Worm (Caenorhabditis elegans) whole organism, L3 larva: ENCODE results near the gene myrf-1.

Experiments
- R02D3.7 ChIP-seq: fragments of 150-350 bp; optimal IDR thresholded peaks from 2 replicates; lab custom pipeline; 2014; ENCODE audit warnings: missing biosample characterization, missing genetic modification characterization
- ZK546.5 ChIP-seq: sonication (generic microtip); optimal IDR thresholded peaks from 2 replicates; lab custom pipeline; 2017; ENCODE audit warnings: missing biosample characterization, missing genetic modification characterization
- ama-1 ChIP-seq: fragments of 150-350 bp; optimal IDR thresholded peaks from 2 replicates; lab custom pipeline; 2018
- ceh-16 ChIP-seq: sonication (generic microtip); optimal IDR thresholded peaks from 2 replicates; lab custom pipeline; 2017; ENCODE audit warnings: missing biosample characterization, missing genetic modification characterization
- ceh-28 ChIP-seq: fragments of 150-350 bp; optimal IDR thresholded peaks from 2 replicates; lab custom pipeline; 2014; ENCODE audit warnings: missing biosample characterization, missing genetic modification reagents, missing genetic modification characterization
- ceh-82 ChIP-seq: fragments of 150-350 bp; optimal IDR thresholded peaks from 2 replicates; lab custom pipeline; 2014; ENCODE audit warnings: missing biosample characterization, missing genetic modification characterization
- egl-27 ChIP-seq: sonication (generic microtip); optimal IDR thresholded peaks from 4 replicates; lab custom pipeline; 2017; ENCODE audit warnings: missing biosample characterization, missing genetic modification reagents, missing genetic modification characterization
- egl-5 ChIP-seq: fragments of 150-350 bp; optimal IDR thresholded peaks from 2 replicates; lab custom pipeline; 2017; ENCODE audit warnings: missing biosample characterization, missing genetic modification reagents, missing genetic modification characterization, inconsistent platforms
- elt-1 ChIP-seq: fragments of 150-350 bp; optimal IDR thresholded peaks from 2 replicates; lab custom pipeline; 2014; ENCODE audit warnings: missing biosample characterization, missing genetic modification characterization
- elt-2 ChIP-seq: sonication (generic microtip); optimal IDR thresholded peaks from 2 replicates; lab custom pipeline; 2016; ENCODE audit warnings: missing genetic modification reagents, mild to moderate bottlenecking, missing genetic modification characterization, missing compliant biosample characterization
- elt-3 ChIP-seq, 3 experiments: fragments of 150-350 bp in 1 of 3; sonication (generic microtip) in 2 of 3; optimal IDR thresholded peaks; 2 replicates in 2 of 3; 4 replicates in 1 of 3; lab custom pipeline; 2014 to 2017; ENCODE audit warnings: missing biosample characterization in 3 of 3, missing genetic modification characterization in 3 of 3
- fkh-10 ChIP-seq: sonication (generic microtip); optimal IDR thresholded peaks from 2 replicates; lab custom pipeline; 2017; ENCODE audit warnings: missing biosample characterization, missing genetic modification reagents, missing genetic modification characterization
- fkh-2 ChIP-seq: fragments of 150-350 bp; optimal IDR thresholded peaks from 2 replicates; lab custom pipeline; 2014; ENCODE audit warnings: missing biosample characterization, missing genetic modification reagents, missing genetic modification characterization
- fos-1 ChIP-seq: fragments of 150-350 bp; optimal IDR thresholded peaks from 2 replicates; lab custom pipeline; 2014; ENCODE audit warnings: missing biosample characterization, missing genetic modification characterization
- hmg-11 ChIP-seq: sonication (generic microtip); optimal IDR thresholded peaks from 2 replicates; lab custom pipeline; 2016; ENCODE audit warnings: missing genetic modification characterization, missing compliant biosample characterization
- jun-1 ChIP-seq: fragments of 150-350 bp; optimal IDR thresholded peaks from 2 replicates; lab custom pipeline; 2014; ENCODE audit warnings: missing biosample characterization, missing genetic modification reagents, missing genetic modification characterization
- lin-15B ChIP-seq: fragments of 150-350 bp; optimal IDR thresholded peaks from 2 replicates; lab custom pipeline; 2014; ENCODE audit warnings: missing biosample characterization, missing genetic modification characterization
- lin-39 ChIP-seq: fragments of 150-350 bp; optimal IDR thresholded peaks from 2 replicates; lab custom pipeline; 2018; ENCODE audit warnings: missing biosample characterization, missing genetic modification reagents, missing genetic modification characterization
- lsy-12 ChIP-seq: sonication (generic microtip); optimal IDR thresholded peaks from 2 replicates; lab custom pipeline; 2016; ENCODE audit warnings: mild to moderate bottlenecking, missing genetic modification characterization, missing compliant biosample characterization
- nfya-1 ChIP-seq: sonication (generic microtip); optimal IDR thresholded peaks from 2 replicates; lab custom pipeline; 2017; ENCODE audit warnings: missing genetic modification characterization, mild to moderate bottlenecking, missing compliant biosample characterization, antibody characterized with exemption, moderate library complexity; ENCODE audit not compliant: insufficient read depth
- nhr-11 ChIP-seq: fragments of 150-350 bp; optimal IDR thresholded peaks from 2 replicates; lab custom pipeline; 2014; ENCODE audit warnings: missing biosample characterization, missing genetic modification characterization
- nhr-12 ChIP-seq: fragments of 150-350 bp; optimal IDR thresholded peaks from 2 replicates; lab custom pipeline; 2014; ENCODE audit warnings: missing biosample characterization, missing genetic modification characterization
- nhr-23 ChIP-seq: fragments of 150-350 bp; optimal IDR thresholded peaks from 2 replicates; lab custom pipeline; 2014; ENCODE audit warnings: missing biosample characterization, missing genetic modification reagents, missing genetic modification characterization
- nhr-237 ChIP-seq: fragments of 150-350 bp; optimal IDR thresholded peaks from 2 replicates; lab custom pipeline; 2014; ENCODE audit warnings: missing biosample characterization, missing genetic modification characterization
- nhr-28 ChIP-seq: fragments of 150-350 bp; optimal IDR thresholded peaks from 2 replicates; lab custom pipeline; 2014; ENCODE audit warnings: missing biosample characterization, missing genetic modification characterization
- nhr-43 ChIP-seq: sonication (generic microtip); optimal IDR thresholded peaks from 2 replicates; lab custom pipeline; 2016; ENCODE audit warnings: mild to moderate bottlenecking, missing genetic modification characterization, missing compliant biosample characterization; ENCODE audit not compliant: poor library complexity, severe bottlenecking
- nhr-67 ChIP-seq: fragments of 150-350 bp; optimal IDR thresholded peaks from 2 replicates; lab custom pipeline; 2014; ENCODE audit warnings: missing biosample characterization, missing genetic modification characterization
- nhr-76 ChIP-seq: fragments of 150-350 bp; sonication (generic microtip); optimal IDR thresholded peaks from 5 replicates; lab custom pipeline; 2014; ENCODE audit warnings: missing biosample characterization, missing genetic modification characterization
- nhr-77 ChIP-seq: fragments of 150-350 bp; optimal IDR thresholded peaks from 2 replicates; lab custom pipeline; 2014; ENCODE audit warnings: missing biosample characterization, missing genetic modification characterization
- pha-4 ChIP-seq: fragments of 150-350 bp; optimal IDR thresholded peaks from 2 replicates; lab custom pipeline; 2014; ENCODE audit warnings: missing biosample characterization, missing genetic modification reagents, missing genetic modification characterization
- pqm-1 ChIP-seq: fragments of 150-350 bp; optimal IDR thresholded peaks from 2 replicates; lab custom pipeline; 2017; ENCODE audit warnings: missing biosample characterization, missing genetic modification characterization, inconsistent platforms
- sea-2 ChIP-seq: fragments of 150-350 bp; sonication (generic microtip); optimal IDR thresholded peaks from 4 replicates; lab custom pipeline; 2014; ENCODE audit warnings: missing biosample characterization, missing genetic modification reagents, missing genetic modification characterization
- skn-1 ChIP-seq: fragments of 150-350 bp; optimal IDR thresholded peaks from 2 replicates; lab custom pipeline; 2014; ENCODE audit warnings: missing biosample characterization, missing genetic modification characterization
- snpc-4 ChIP-seq: fragments of 150-350 bp; optimal IDR thresholded peaks from 2 replicates; lab custom pipeline; 2014; ENCODE audit warnings: missing biosample characterization, missing genetic modification characterization
- tbx-2 ChIP-seq: sonication (generic microtip); optimal IDR thresholded peaks from 2 replicates; lab custom pipeline; 2016; ENCODE audit warnings: mild to moderate bottlenecking, missing genetic modification characterization, missing compliant biosample characterization
- unc-62 ChIP-seq: fragments of 150-350 bp; sonication (generic microtip); optimal IDR thresholded peaks from 4 replicates; lab custom pipeline; 2014; ENCODE audit warnings: missing biosample characterization, missing genetic modification reagents, missing genetic modification characterization
- zag-1 ChIP-seq: fragments of 150-350 bp; optimal IDR thresholded peaks from 2 replicates; lab custom pipeline; 2014; ENCODE audit warnings: missing biosample characterization, missing genetic modification characterization
- ztf-4 ChIP-seq: fragments of 150-350 bp; optimal IDR thresholded peaks from 2 replicates; lab custom pipeline; 2014; ENCODE audit warnings: missing biosample characterization, missing genetic modification characterization

myrf-1 gene

DNA sequence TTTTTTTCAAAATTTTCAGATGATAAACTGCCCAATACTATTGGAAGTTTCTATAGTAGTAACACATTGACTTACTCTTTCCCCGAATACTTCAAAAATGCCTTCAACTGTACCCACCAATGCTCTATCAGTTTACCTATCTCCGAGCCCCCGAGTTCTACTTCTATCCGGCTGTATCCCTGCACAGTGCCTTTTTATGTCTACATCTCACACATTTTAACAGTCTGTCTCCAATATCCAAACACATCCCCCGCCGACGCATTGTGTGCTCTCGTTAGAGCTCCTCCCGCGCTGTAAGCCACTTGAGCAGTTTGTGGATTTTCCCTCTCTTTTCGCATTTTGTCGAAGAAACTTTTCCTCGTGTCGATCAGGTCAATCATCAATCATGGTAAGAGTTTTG is 35.8 kb downstream of the myrf-1 start, which contains the start of gene tnc-2:
Gene tnc-2 (plus strand): TSS at position 301 of the 400 bp plus-strand sequence.
- TF ChIP-seq zag-1 (tag; lab: Kevin White, UChicago), result no peak
- no peak for TF ChIP-seq tbx-2 (tag; lab: Kevin White, UChicago)
- no peak for TF ChIP-seq snpc-4 (tag; lab: Kevin White, UChicago)
- TF ChIP-seq egl-27 (tag; lab: Kevin White, UChicago), result no peak
- no peak for TF ChIP-seq unc-62 (GFP tag; lab: Kevin White, UChicago)
- TF ChIP-seq lin-15B (tag; lab: Kevin White, UChicago), result no peak
- TF ChIP-seq, all 47 proteins: peak for 0

DNA sequence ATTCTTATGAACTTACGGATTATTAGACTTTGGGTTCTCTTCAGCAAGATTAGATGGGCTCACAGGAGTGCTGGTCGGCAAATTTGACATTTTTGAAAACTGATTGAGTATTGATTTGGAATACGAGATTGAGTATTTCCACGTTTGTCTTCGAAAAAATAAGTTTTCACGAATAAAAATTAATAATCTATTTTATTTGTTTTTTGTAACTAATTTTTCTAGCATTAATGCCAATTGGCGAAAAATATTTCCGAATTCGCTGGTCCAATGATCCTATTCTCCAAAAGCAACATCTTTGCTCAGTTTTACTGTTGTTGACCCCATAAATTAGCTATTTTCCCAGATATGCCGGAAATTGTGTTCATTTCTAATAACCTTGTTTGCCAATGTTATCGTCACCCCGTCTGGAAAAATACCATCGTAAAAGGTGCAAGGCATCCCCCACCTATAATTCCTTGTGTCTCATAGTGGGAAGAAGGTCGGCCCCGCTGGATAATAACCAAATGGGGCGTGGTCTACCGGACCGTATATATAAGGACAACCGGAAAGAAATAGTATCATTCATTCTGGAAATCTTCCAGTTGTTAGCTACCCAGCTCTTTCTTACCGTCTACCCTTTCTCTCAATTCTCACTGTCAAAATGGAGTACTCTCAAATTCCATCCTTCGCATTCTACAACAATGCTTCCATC is 38.0 kb downstream of the myrf-1 start, which contains the start of the genes ZK673.6 and sdz-37:
Gene ZK673.6 (minus strand): TSS at position 101 of the 691 bp plus-strand sequence.
Gene sdz-37 (plus strand): TSS at position 641 of the 691 bp plus-strand sequence.
- no peak for TF ChIP-seq zag-1 (tag; lab: Kevin White, UChicago)
- TF ChIP-seq nhr-28 (tag; lab: Kevin White, UChicago), result no peak
- no peak for TF ChIP-seq elt-3 (tag; optimal IDR thresholded peaks at IDR 0.05; lab: Kevin White, UChicago)

DNA sequence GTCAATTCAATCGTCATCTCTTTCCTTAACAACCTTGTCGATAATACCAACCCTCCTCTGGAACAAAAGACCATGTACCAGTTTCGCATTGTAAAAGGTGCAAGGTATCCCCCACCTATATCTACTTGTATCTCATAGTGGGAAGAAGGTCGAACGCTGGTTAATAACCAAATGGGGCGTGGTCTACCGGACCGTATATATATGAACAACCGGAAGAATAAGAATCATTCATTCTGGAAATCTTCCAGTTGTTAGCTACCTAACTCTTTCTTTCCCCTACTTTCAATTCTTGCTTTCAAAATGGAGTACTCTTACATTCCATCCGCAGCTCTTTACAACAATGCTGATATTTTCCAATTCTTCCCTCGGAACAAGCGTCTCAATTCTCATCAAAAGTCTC is 41.1 kb downstream of the myrf-1 start, which contains the start of gene ZK673.5:
Gene ZK673.5 (plus strand): TSS at position 301 of the 400 bp plus-strand sequence.
- TF ChIP-seq pha-4 (tag; lab: Kevin White, UChicago) (no peak), elt-2 (no peak), R02D3.7 (no peak), ceh-28 (tag; lab: Kevin White, UChicago) (no peak), fos-1 (tag; lab: Kevin White, UChicago) (no peak), skn-1 (no peak), ama-1 (lab: Kevin White, UChicago) (no peak), jun-1 (tag; lab: Kevin White, UChicago) (no peak), egl-5 (no peak), pqm-1 (tag; lab: Kevin White, UChicago) (no peak), unc-62 (GFP tag; lab: Kevin White, UChicago) (no peak), lin-39 (no peak), ceh-16 (tag; lab: Kevin White, UChicago) (no peak), nhr-77 (tag; lab: Kevin White, UChicago) (no peak), sea-2 (no peak), nfya-1 (tag; lab: Kevin White, UChicago) (no peak), elt-1 (no peak), ceh-82 (tag; lab: Kevin White, UChicago) (no peak), nhr-67 (tag; lab: Kevin White, UChicago) (no peak), nhr-11 (tag; lab: Kevin White, UChicago) (no peak)

DNA sequence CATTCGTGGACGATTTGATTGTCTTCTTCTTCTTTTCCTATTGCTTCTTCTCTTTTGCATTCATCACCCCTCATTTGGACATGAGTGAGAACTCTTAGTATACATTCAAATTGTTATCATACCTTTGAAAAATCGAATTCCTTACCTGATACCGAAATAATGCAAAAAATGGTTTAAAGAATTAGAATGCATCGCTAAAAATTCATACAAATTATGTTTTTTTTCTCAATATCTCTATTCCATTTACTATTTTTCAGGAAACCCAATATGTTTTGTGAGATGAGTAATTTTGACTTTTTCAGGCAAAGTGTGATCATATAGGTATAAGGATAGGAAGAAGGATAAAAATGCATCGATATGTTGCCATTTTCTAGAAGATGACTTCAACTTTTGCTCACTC is 45.4 kb downstream of the myrf-1 start, which contains the start of gene ZK673.11:
Gene ZK673.11 (plus strand): TSS at position 301 of the 400 bp plus-strand sequence.
- TF ChIP-seq nhr-23 (tag; lab: Kevin White, UChicago) (no peak), fkh-10 (GFP tag; lab: Kevin White, UChicago) (no peak), zag-1 (tag; lab: Kevin White, UChicago) (no peak), nhr-237 (tag; lab: Kevin White, UChicago) (no peak), fos-1 (tag; lab: Kevin White, UChicago) (no peak), ztf-4 (tag; lab: Kevin White, UChicago) (no peak), hmg-11 (tag; lab: Kevin White, UChicago) (no peak), ama-1 (lab: Kevin White, UChicago) (no peak), nhr-76 (tag; lab: Kevin White, UChicago) (no peak), jun-1 (tag; lab: Kevin White, UChicago) (no peak), pha-4 (tag; lab: Kevin White, UChicago) (no peak), fkh-2 (no peak), pqm-1 (tag; lab: Kevin White, UChicago) (no peak), nhr-43 (tag; lab: Kevin White, UChicago) (no peak), ceh-28 (tag; lab: Kevin White, UChicago) (no peak), nhr-12 (no peak), ZK546.5 (tag; lab: Kevin White, UChicago) (no peak), lin-15B (tag; lab: Kevin White, UChicago) (no peak), lsy-12 (tag; lab: Kevin White, UChicago) (no peak), nfya-1 (tag; lab: Kevin White, UChicago) (no peak)
